Fruit fly (Drosophila melanogaster) whole organism, prepupa: Measurements from ENCODE around the gene qtc.
A peak's percentile ranks its signal among the peaks of the same experiment; 100 is the strongest.

Source experiments
- Blimp-1 ChIP-seq: fragments of 200-800 bp; sonication (Bioruptor generic); optimal IDR thresholded peaks from 3 replicates; lab custom pipeline; 2017; ENCODE audit warnings: missing biosample characterization, missing genetic modification characterization, mild to moderate bottlenecking, moderate library complexity, missing genetic modification reagents
- CG10631 ChIP-seq: fragments of 200-800 bp; sonication (Bioruptor generic); optimal IDR thresholded peaks from 2 replicates; lab custom pipeline; 2016; ENCODE audit warnings: missing biosample characterization, missing genetic modification characterization
- CG10669 ChIP-seq: fragments of 200-800 bp; sonication (Bioruptor generic); optimal IDR thresholded peaks from 3 replicates; lab custom pipeline; 2018; ENCODE audit warnings: missing biosample characterization, mild to moderate bottlenecking, missing genetic modification characterization, moderate library complexity
- CG11294 ChIP-seq: fragments of 200-800 bp; sonication (Bioruptor generic); IDR thresholded peaks from 2 replicates; pipeline ENCODE4 v1.3.6; 2022; ENCODE audit warnings: missing biosample characterization, missing genetic modification characterization
- CG11762 ChIP-seq: fragments of 200-800 bp; sonication (Bioruptor generic); optimal IDR thresholded peaks from 3 replicates; lab custom pipeline; 2016; ENCODE audit warnings: missing biosample characterization, missing genetic modification characterization; ENCODE audit not compliant: insufficient read depth
- CG11902 ChIP-seq: fragments of 200-800 bp; sonication (Bioruptor generic); optimal IDR thresholded peaks from 3 replicates; lab custom pipeline; 2016; ENCODE audit warnings: missing biosample characterization, missing genetic modification characterization
- CG15336 ChIP-seq: fragments of 200-800 bp; sonication (Bioruptor generic); IDR thresholded peaks from 2 replicates; pipeline ENCODE4 v1.3.6; 2022; ENCODE audit warnings: missing biosample characterization, missing genetic modification characterization
- CG1621 ChIP-seq: fragments of 200-800 bp; sonication (Bioruptor generic); optimal IDR thresholded peaks from 3 replicates; lab custom pipeline; 2018; ENCODE audit warnings: missing biosample characterization, mild to moderate bottlenecking, missing genetic modification characterization
- CG16779 ChIP-seq: fragments of 200-800 bp; sonication (Bioruptor generic); optimal IDR thresholded peaks from 3 replicates; lab custom pipeline; 2017; ENCODE audit warnings: missing biosample characterization, mild to moderate bottlenecking, missing genetic modification characterization
- CG31627 ChIP-seq: fragments of 200-800 bp; sonication (Bioruptor generic); optimal IDR thresholded peaks from 3 replicates; lab custom pipeline; 2016; ENCODE audit warnings: missing biosample characterization, missing genetic modification characterization
- CG32006 ChIP-seq: fragments of 200-800 bp; sonication (Bioruptor generic); optimal IDR thresholded peaks from 3 replicates; lab custom pipeline; 2017; ENCODE audit warnings: missing biosample characterization, mild to moderate bottlenecking, missing genetic modification characterization
- CG34406 ChIP-seq: fragments of 200-800 bp; sonication (Bioruptor generic); optimal IDR thresholded peaks from 3 replicates; lab custom pipeline; 2016; ENCODE audit warnings: missing biosample characterization, missing genetic modification characterization
- CG4318 ChIP-seq: fragments of 200-800 bp; sonication (Bioruptor generic); optimal IDR thresholded peaks from 3 replicates; lab custom pipeline; 2017; ENCODE audit warnings: missing biosample characterization, mild to moderate bottlenecking, missing genetic modification characterization
- CG6163 ChIP-seq: fragments of 200-800 bp; sonication (Bioruptor generic); IDR thresholded peaks from 3 replicates; pipeline ENCODE4 v1.3.6; 2022; ENCODE audit warnings: missing biosample characterization, missing genetic modification characterization
- CG6276 ChIP-seq: fragments of 200-800 bp; sonication (Bioruptor generic); optimal IDR thresholded peaks from 2 replicates; lab custom pipeline; 2017; ENCODE audit warnings: missing biosample characterization, mild to moderate bottlenecking, missing genetic modification characterization
- CG6792 ChIP-seq: fragments of 200-800 bp; sonication (Bioruptor generic); optimal IDR thresholded peaks from 3 replicates; lab custom pipeline; 2016; ENCODE audit warnings: missing biosample characterization, missing genetic modification characterization
- CG6808 ChIP-seq: fragments of 200-800 bp; sonication (Bioruptor generic); optimal IDR thresholded peaks from 3 replicates; lab custom pipeline; 2017; ENCODE audit warnings: missing biosample characterization, missing genetic modification characterization, mild to moderate bottlenecking, moderate library complexity, missing genetic modification reagents
- CG6854 ChIP-seq: fragments of 200-800 bp; sonication (Bioruptor generic); optimal IDR thresholded peaks from 2 replicates; lab custom pipeline; 2017; ENCODE audit warnings: missing biosample characterization, mild to moderate bottlenecking, missing genetic modification characterization
- CG7368 ChIP-seq: fragments of 200-800 bp; sonication (Bioruptor generic); optimal IDR thresholded peaks from 3 replicates; lab custom pipeline; 2016; ENCODE audit warnings: missing biosample characterization, missing genetic modification characterization
- CG8632 ChIP-seq: fragments of 200-800 bp; sonication (Bioruptor generic); optimal IDR thresholded peaks from 3 replicates; lab custom pipeline; 2016; ENCODE audit warnings: missing biosample characterization, missing genetic modification characterization
- Eip78C ChIP-seq: fragments of 200-800 bp; sonication (Bioruptor generic); peaks from one replicate; lab custom pipeline; 2016; ENCODE audit warnings: missing biosample characterization, missing genetic modification characterization
- Ets96B ChIP-seq: fragments of 200-800 bp; optimal IDR thresholded peaks from 2 replicates; lab custom pipeline; 2019; ENCODE audit warnings: missing biosample characterization, mild to moderate bottlenecking, missing genetic modification characterization, moderate library complexity
- Gug ChIP-seq: fragments of 200-800 bp; sonication (Bioruptor generic); IDR thresholded peaks from 2 replicates; pipeline ENCODE4 v1.3.6; 2022; ENCODE audit warnings: missing biosample characterization, missing genetic modification characterization
- Hr38 ChIP-seq: sonication (Bioruptor generic); optimal IDR thresholded peaks from 2 replicates; lab custom pipeline; 2016; ENCODE audit warnings: missing biosample characterization, missing genetic modification characterization
- Hr4 ChIP-seq: fragments of 200-800 bp; sonication (Bioruptor generic); optimal IDR thresholded peaks from 3 replicates; lab custom pipeline; 2016; ENCODE audit warnings: missing biosample characterization, missing genetic modification characterization
- Lpt ChIP-seq: fragments of 200-800 bp; sonication (Bioruptor generic); optimal IDR thresholded peaks from 3 replicates; lab custom pipeline; 2016; ENCODE audit warnings: missing biosample characterization, missing genetic modification characterization
- OdsH ChIP-seq: fragments of 200-800 bp; sonication (Bioruptor generic); optimal IDR thresholded peaks from 3 replicates; lab custom pipeline; 2016; ENCODE audit warnings: missing biosample characterization, missing genetic modification characterization
- Smox ChIP-seq: fragments of 200-800 bp; sonication (Bioruptor generic); optimal IDR thresholded peaks from 3 replicates; lab custom pipeline; 2016; ENCODE audit warnings: missing biosample characterization, missing genetic modification characterization
- Sox102F ChIP-seq: fragments of 200-800 bp; sonication (Bioruptor generic); optimal IDR thresholded peaks from 2 replicates; lab custom pipeline; 2016; ENCODE audit warnings: missing biosample characterization, mild to moderate bottlenecking, missing genetic modification characterization
- Sox14 ChIP-seq: fragments of 200-800 bp; sonication (Bioruptor generic); optimal IDR thresholded peaks from 3 replicates; lab custom pipeline; 2016; ENCODE audit warnings: missing biosample characterization, missing genetic modification characterization
- achi ChIP-seq: fragments of 200-800 bp; sonication (Bioruptor generic); optimal IDR thresholded peaks from 3 replicates; lab custom pipeline; 2016; ENCODE audit warnings: missing biosample characterization, missing genetic modification characterization
- acj6 ChIP-seq: fragments of 200-800 bp; sonication (Bioruptor generic); optimal IDR thresholded peaks from 3 replicates; lab custom pipeline; 2016; ENCODE audit warnings: missing biosample characterization, missing genetic modification characterization
- dsx ChIP-seq: fragments of 200-800 bp; optimal IDR thresholded peaks from 3 replicates; lab custom pipeline; 2019; ENCODE audit warnings: missing biosample characterization, mild to moderate bottlenecking, missing genetic modification characterization, moderate library complexity; ENCODE audit not compliant: poor library complexity, severe bottlenecking
- eg ChIP-seq: fragments of 200-800 bp; sonication (Bioruptor generic); IDR thresholded peaks from 3 replicates; pipeline ENCODE4 v1.3.6; 2022; ENCODE audit warnings: missing biosample characterization, missing genetic modification characterization
- esn ChIP-seq: fragments of 200-800 bp; sonication (Bioruptor generic); optimal IDR thresholded peaks from 2 replicates; lab custom pipeline; 2016; ENCODE audit warnings: missing biosample characterization, mild to moderate bottlenecking, missing genetic modification characterization, moderate library complexity
- fd59A ChIP-seq: fragments of 200-800 bp; sonication (Bioruptor generic); optimal IDR thresholded peaks from 2 replicates; lab custom pipeline; 2017; ENCODE audit warnings: missing biosample characterization, mild to moderate bottlenecking, missing genetic modification characterization, missing genetic modification reagents
- fd85E ChIP-seq: fragments of 200-800 bp; sonication (Bioruptor generic); optimal IDR thresholded peaks from 3 replicates; lab custom pipeline; 2016; ENCODE audit warnings: missing biosample characterization, missing genetic modification characterization
- fkh ChIP-seq: fragments of 200-800 bp; sonication (Bioruptor generic); optimal IDR thresholded peaks from 3 replicates; lab custom pipeline; 2017; ENCODE audit warnings: missing biosample characterization, mild to moderate bottlenecking, missing genetic modification characterization, moderate library complexity
- lz ChIP-seq: fragments of 200-800 bp; sonication (Bioruptor generic); optimal IDR thresholded peaks from 3 replicates; lab custom pipeline; 2016; ENCODE audit warnings: missing biosample characterization, missing genetic modification characterization
- pdm3 ChIP-seq: fragments of 200-800 bp; sonication (Bioruptor generic); optimal IDR thresholded peaks from 3 replicates; lab custom pipeline; 2016; ENCODE audit warnings: missing biosample characterization, missing genetic modification characterization
- salr ChIP-seq, 2 experiments: fragments of 200-800 bp; sonication (Bioruptor generic); optimal IDR thresholded peaks; 3 replicates each; lab custom pipeline; 2016 to 2018; ENCODE audit warnings: missing biosample characterization in 2 of 2, missing genetic modification characterization in 2 of 2, mild to moderate bottlenecking in 1 of 2
- spab ChIP-seq: fragments of 200-800 bp; sonication (Bioruptor generic); optimal IDR thresholded peaks from 2 replicates; lab custom pipeline; 2017; ENCODE audit warnings: missing biosample characterization, mild to moderate bottlenecking, missing genetic modification characterization, missing genetic modification reagents
- ss ChIP-seq, 2 experiments: fragments of 200-800 bp; sonication (Bioruptor generic); optimal IDR thresholded peaks; 2 replicates in 1 of 2; 3 replicates in 1 of 2; lab custom pipeline; 2017 to 2018; ENCODE audit warnings: mild to moderate bottlenecking in 2 of 2, missing biosample characterization in 2 of 2, missing genetic modification characterization in 2 of 2, moderate library complexity in 1 of 2
- svp ChIP-seq: fragments of 200-800 bp; sonication (Bioruptor generic); peaks from one replicate; lab custom pipeline; 2016; ENCODE audit warnings: missing biosample characterization, missing genetic modification characterization
- topi ChIP-seq: fragments of 200-800 bp; sonication (Bioruptor generic); optimal IDR thresholded peaks from 3 replicates; lab custom pipeline; 2016; ENCODE audit warnings: missing biosample characterization, missing genetic modification characterization
- vri ChIP-seq: fragments of 200-800 bp; sonication (Bioruptor generic); optimal IDR thresholded peaks from 3 replicates; lab custom pipeline; 2016; ENCODE audit warnings: missing biosample characterization, mild to moderate bottlenecking, missing genetic modification characterization

The qtc gene

dm6 chr2L:5052367-5052914 lies 8.2 kb upstream of the qtc start, which contains the start of gene senju (continued):
- TF ChIP-seq dsx (GFP tag; lab: Kevin White, UChicago) (peak; percentile 59), Sox14 (GFP tag; lab: Kevin White, UChicago) (peak; percentile 91), svp (GFP tag; lab: Kevin White, UChicago) (peak; percentile 93), ss (GFP tag; optimal IDR thresholded peaks at IDR 0.05; lab: Kevin White, UChicago) (peak; percentile 71 to 73), Sox102F (GFP tag; lab: Kevin White, UChicago) (peak; percentile 86), CG11294 (GFP tag; lab: Robert Waterston, UW) (peak; percentile 62), Gug (GFP tag; lab: Robert Waterston, UW) (peak; percentile 61), CG7368 (GFP tag; lab: Kevin White, UChicago) (peak; percentile 83), Lpt (peak; percentile 79)

- TF ChIP-seq Ets96B (tag; lab: Kevin White, UChicago): no peak
Measured at dm6 chr2L:5052994-5053393, 7.6 kb upstream of the qtc start, which contains the start of gene eIF3h. TSS of gene eIF3h (minus strand) at chr2L:5053094.

- TF ChIP-seq salr (GFP tag; optimal IDR thresholded peaks at IDR 0.05; lab: Kevin White, UChicago): no peak
- TF ChIP-seq achi (GFP tag; lab: Kevin White, UChicago): peak; percentile 49
- TF ChIP-seq Sox14 (GFP tag; lab: Kevin White, UChicago): peak; percentile 0
- no peak for TF ChIP-seq eg (GFP tag; lab: Robert Waterston, UW)
- no peak for TF ChIP-seq Gug (GFP tag; lab: Robert Waterston, UW)
- peak; percentile 30 for TF ChIP-seq CG1621 (tag; lab: Kevin White, UChicago)
- no peak for TF ChIP-seq lz (GFP tag; lab: Kevin White, UChicago)
- TF ChIP-seq CG10669: no peak
- no peak for TF ChIP-seq CG15336 (GFP tag; lab: Robert Waterston, UW)
- no peak for TF ChIP-seq topi (GFP tag; lab: Kevin White, UChicago)
- no peak for TF ChIP-seq CG10631 (GFP tag; lab: Kevin White, UChicago)
- TF ChIP-seq CG11902 (GFP tag; lab: Kevin White, UChicago): no peak
- no peak for TF ChIP-seq spab (GFP tag; lab: Kevin White, UChicago)
- no peak for TF ChIP-seq acj6
- no peak for TF ChIP-seq Sox102F (GFP tag; lab: Kevin White, UChicago)
- no peak for TF ChIP-seq CG8632 (GFP tag; lab: Kevin White, UChicago)
- TF ChIP-seq Hr38 (GFP tag; lab: Kevin White, UChicago): no peak
- no peak for TF ChIP-seq vri (GFP tag; lab: Kevin White, UChicago)
- TF ChIP-seq svp (GFP tag; lab: Kevin White, UChicago): peak; percentile 6
- no peak for TF ChIP-seq CG31627 (GFP tag; lab: Kevin White, UChicago)
- TF ChIP-seq pdm3 (GFP tag; lab: Kevin White, UChicago): no peak
- TF ChIP-seq fkh (GFP tag; lab: Kevin White, UChicago): peak; percentile 92
- no peak for TF ChIP-seq CG4318 (GFP tag; lab: Kevin White, UChicago)
- peak; percentile 60 for TF ChIP-seq Eip78C (GFP tag; lab: Kevin White, UChicago)
- TF ChIP-seq Hr4 (GFP tag; lab: Kevin White, UChicago): no peak
- TF ChIP-seq CG6808: no peak
- peak; percentile 31 for TF ChIP-seq esn
- no peak for TF ChIP-seq CG6276 (GFP tag; lab: Kevin White, UChicago)
- no peak for TF ChIP-seq CG6163 (GFP tag; lab: Robert Waterston, UW)
- TF ChIP-seq ss (GFP tag; optimal IDR thresholded peaks at IDR 0.05; lab: Kevin White, UChicago): no peak
- no peak for TF ChIP-seq CG6792 (GFP tag; lab: Kevin White, UChicago)
- no peak for TF ChIP-seq CG34406 (GFP tag; lab: Kevin White, UChicago)
- TF ChIP-seq CG32006 (GFP tag; lab: Kevin White, UChicago): no peak
- no peak for TF ChIP-seq CG11762 (GFP tag; lab: Kevin White, UChicago)
- no peak for TF ChIP-seq CG6854 (GFP tag; lab: Kevin White, UChicago)
- TF ChIP-seq Blimp-1 (GFP tag; lab: Kevin White, UChicago): no peak
- no peak for TF ChIP-seq Lpt
- TF ChIP-seq OdsH (GFP tag; lab: Kevin White, UChicago): no peak
- no peak for TF ChIP-seq Smox (GFP tag; lab: Kevin White, UChicago)
- TF ChIP-seq fd85E (GFP tag; lab: Kevin White, UChicago): no peak
- TF ChIP-seq fd59A (GFP tag; lab: Kevin White, UChicago): no peak
- no peak for TF ChIP-seq CG16779 (tag; lab: Kevin White, UChicago)
- TF ChIP-seq Ets96B (tag; lab: Kevin White, UChicago): no peak
- TF ChIP-seq CG7368 (GFP tag; lab: Kevin White, UChicago): no peak
Measured at dm6 chr2L:5054953-5055352, 5.7 kb upstream of the qtc start, which contains the start of the genes CG14036 and His3.3A. TSS of gene CG14036 (minus strand) at chr2L:5055016. TSS of gene His3.3A (plus strand) at chr2L:5055058.
